Worm (Caenorhabditis elegans) whole organism, late embryonic: ENCODE data around the gene T12G3.2.

Experiments
- C08G9.2 ChIP-seq: sonication (generic microtip); optimal IDR thresholded peaks from 2 replicates; lab custom pipeline; 2016; ENCODE audit warnings: mild to moderate bottlenecking, missing genetic modification characterization, moderate library complexity, missing compliant biosample characterization
- T23F11.4 ChIP-seq: fragments of 200-800 bp; sonication (Bioruptor generic); optimal IDR thresholded peaks from 2 replicates; lab custom pipeline; 2018; ENCODE audit warnings: mild to moderate bottlenecking, missing genetic modification characterization, missing compliant biosample characterization
- dmd-4 ChIP-seq: sonication (generic microtip); optimal IDR thresholded peaks from 2 replicates; lab custom pipeline; 2016; ENCODE audit warnings: borderline replicate concordance, missing genetic modification characterization, missing compliant biosample characterization
- fkh-10 ChIP-seq: fragments of 150-350 bp; optimal IDR thresholded peaks from 2 replicates; lab custom pipeline; 2014; ENCODE audit warnings: missing biosample characterization, missing genetic modification reagents, missing genetic modification characterization
- fkh-6 ChIP-seq: sonication (generic microtip); optimal IDR thresholded peaks from 2 replicates; lab custom pipeline; 2016; ENCODE audit warnings: missing genetic modification characterization, missing compliant biosample characterization

DNA sequence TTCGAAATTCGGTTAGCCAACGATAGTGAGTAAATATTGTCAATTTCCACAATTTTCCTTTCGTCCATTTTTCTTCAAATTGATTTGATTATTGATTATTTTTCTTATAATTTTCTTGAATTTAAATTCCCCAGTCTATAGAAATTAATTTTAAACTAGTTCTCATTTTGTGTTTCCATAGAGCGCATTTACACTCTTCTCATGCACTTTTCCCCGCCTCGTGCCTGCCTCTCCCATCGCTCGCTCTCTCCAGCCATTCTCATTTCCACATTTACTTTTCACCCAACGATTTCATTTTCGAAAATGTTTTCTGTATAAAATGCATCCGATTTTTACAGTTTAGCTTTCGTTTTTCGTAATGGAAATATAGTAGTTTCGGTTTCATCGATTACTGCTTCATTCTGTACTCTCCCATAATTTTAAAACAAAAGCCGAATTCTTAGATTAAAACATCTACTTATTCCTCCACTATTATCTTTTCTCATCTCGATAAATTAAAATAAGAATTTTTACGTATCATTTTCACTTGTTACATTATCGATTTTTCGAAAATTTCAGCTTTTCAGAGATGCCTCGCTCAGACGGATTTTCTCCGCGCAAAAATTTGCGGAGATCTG lies 32.2 kb upstream of the T12G3.2 start, which contains the start of gene lex-1:
- TF ChIP-seq dmd-4 (tag; lab: Kevin White, UChicago) (no peak), T23F11.4 (GFP tag; lab: Kevin White, UChicago) (no peak), fkh-10 (GFP tag; lab: Kevin White, UChicago) (no peak), C08G9.2 (tag; lab: Kevin White, UChicago) (no peak), fkh-6 (tag; lab: Kevin White, UChicago) (no peak)
